Worm (Caenorhabditis elegans): ENCODE results near the gene flr-1.
A peak's percentile ranks its signal among the peaks of the same experiment; 100 is the strongest.

DNA sequence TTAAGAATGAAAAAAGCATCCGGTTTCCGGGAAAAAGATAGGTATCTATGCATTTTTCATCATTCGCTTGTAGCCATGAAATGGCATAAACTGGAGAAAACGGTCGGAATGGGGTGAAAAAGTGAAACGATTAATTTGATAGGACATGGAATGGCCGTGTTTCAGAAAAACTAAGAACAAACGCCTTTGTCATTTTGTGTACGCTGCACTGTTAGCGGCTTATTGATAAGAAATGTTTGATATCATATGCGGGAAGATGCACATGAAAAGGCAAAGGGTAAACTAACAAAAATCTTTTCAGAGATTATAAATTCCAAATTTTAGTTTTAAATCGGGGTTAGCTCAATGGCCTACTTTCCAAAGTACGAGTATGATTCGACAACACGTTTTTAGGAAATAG lies 35.3 kb downstream of the flr-1 start:
- TF ChIP-seq nhr-76 (tag; optimal IDR thresholded peaks at IDR 0.05) (no peak), unc-62 (GFP tag; optimal IDR thresholded peaks at IDR 0.05) (no peak), nhr-12 (tag; optimal IDR thresholded peaks at IDR 0.05) (no peak), aly-2 (tag; optimal IDR thresholded peaks at IDR 0.05) (no peak), snpc-4 (tag; optimal IDR thresholded peaks at IDR 0.05) (no peak), pqm-1 (tag; optimal IDR thresholded peaks at IDR 0.05) (peak; percentile 33)

Data from whole organism, L3 larva.